Worm (Caenorhabditis elegans) whole organism, early embryonic: ENCODE results near the gene C54C6.4.

Experiments used
- F13C5.2 ChIP-seq: sonication (generic microtip); optimal IDR thresholded peaks from 2 replicates; lab custom pipeline; 2017; ENCODE audit warnings: mild to moderate bottlenecking, missing genetic modification characterization, inconsistent platforms, missing compliant biosample characterization
- aly-1 ChIP-seq: sonication (generic microtip); optimal IDR thresholded peaks from 2 replicates; lab custom pipeline; 2016; ENCODE audit warnings: missing genetic modification characterization, missing compliant biosample characterization
- ama-1 ChIP-seq: fragments of 150-350 bp; optimal IDR thresholded peaks from 2 replicates; lab custom pipeline; 2014
- ceh-13 ChIP-seq: fragments of 200-800 bp; sonication (Bioruptor generic); optimal IDR thresholded peaks from 2 replicates; lab custom pipeline; 2018; ENCODE audit warnings: mild to moderate bottlenecking, missing genetic modification characterization, missing compliant biosample characterization
- ceh-36 ChIP-seq: sonication (generic microtip); optimal IDR thresholded peaks from 2 replicates; lab custom pipeline; 2016; ENCODE audit warnings: missing genetic modification characterization, inconsistent platforms, missing compliant biosample characterization
- ets-7 ChIP-seq: sonication (generic microtip); optimal IDR thresholded peaks from 2 replicates; lab custom pipeline; 2016; ENCODE audit warnings: missing genotype, missing genetic modification characterization, missing compliant biosample characterization
- flt-1 ChIP-seq: fragments of 200-800 bp; sonication (Bioruptor generic); IDR thresholded peaks from 2 replicates; pipeline ENCODE4 v1.3.6; 2022; ENCODE audit warnings: missing genetic modification characterization, missing compliant biosample characterization
- hmg-4 ChIP-seq: fragments of 200-800 bp; sonication (Bioruptor generic); optimal IDR thresholded peaks from 2 replicates; lab custom pipeline; 2018; ENCODE audit warnings: mild to moderate bottlenecking, missing genetic modification characterization, missing compliant biosample characterization
- hnd-1 ChIP-seq: sonication (generic microtip); optimal IDR thresholded peaks from 2 replicates; lab custom pipeline; 2016; ENCODE audit warnings: missing genetic modification characterization, missing compliant biosample characterization
- pes-1 ChIP-seq: fragments of 200-800 bp; sonication (Bioruptor generic); IDR thresholded peaks from 2 replicates; pipeline ENCODE4 v1.3.6; 2022; ENCODE audit warnings: missing genetic modification reagents, missing genetic modification characterization, missing compliant biosample characterization
- scrt-1 ChIP-seq: fragments of 200-800 bp; sonication (Bioruptor generic); IDR thresholded peaks from 2 replicates; pipeline ENCODE4 v1.3.6; 2022; ENCODE audit warnings: missing genetic modification characterization, missing compliant biosample characterization
- sea-1 ChIP-seq: fragments of 200-800 bp; sonication (Bioruptor generic); conservative IDR thresholded peaks from 2 replicates; pipeline ENCODE4 v1.3.6; 2022; ENCODE audit warnings: missing genetic modification characterization, missing compliant biosample characterization
- tbx-37 ChIP-seq: fragments of 200-800 bp; sonication (Bioruptor generic); conservative IDR thresholded peaks from 2 replicates; pipeline ENCODE4 v1.3.6; 2022; ENCODE audit warnings: missing genetic modification reagents, missing genetic modification characterization, missing compliant biosample characterization
- tra-4 ChIP-seq: sonication (generic microtip); optimal IDR thresholded peaks from 2 replicates; lab custom pipeline; 2017; ENCODE audit warnings: missing genetic modification characterization, missing compliant biosample characterization

DNA sequence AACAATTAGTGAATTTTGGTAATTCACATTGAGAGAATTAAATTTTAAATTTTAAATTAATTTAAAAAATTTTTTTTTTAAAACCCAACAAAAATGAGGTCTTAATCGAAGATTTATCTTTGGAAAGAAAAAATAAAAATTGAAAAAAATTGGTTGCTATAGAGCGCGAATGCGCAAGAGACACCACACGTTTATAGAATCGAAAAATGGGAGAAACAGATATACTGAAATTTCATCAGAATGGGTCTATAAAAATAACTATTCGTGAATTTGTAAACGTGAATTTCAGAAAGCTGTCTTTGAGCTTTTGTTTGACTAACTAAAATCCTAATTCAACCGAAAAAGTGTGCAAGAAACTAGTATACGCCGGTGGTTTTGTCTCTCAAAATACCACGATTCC, 13.0 kb upstream of the C54C6.4 start:
- no peak for TF ChIP-seq hnd-1 (tag; lab: Kevin White, UChicago)
- TF ChIP-seq ets-7, result no peak
- TF ChIP-seq flt-1 (GFP tag; lab: Robert Waterston, UW), result no peak
- no peak for TF ChIP-seq ceh-36 (tag; lab: Kevin White, UChicago)
- no peak for TF ChIP-seq hmg-4 (GFP tag; lab: Kevin White, UChicago)
- no peak for TF ChIP-seq F13C5.2
- no peak for TF ChIP-seq ama-1 (lab: Kevin White, UChicago)
- TF ChIP-seq pes-1 (GFP tag; lab: Robert Waterston, UW), result peak; percentile 70
- TF ChIP-seq sea-1 (GFP tag; lab: Robert Waterston, UW), result no peak
- no peak for TF ChIP-seq ceh-13
- no peak for TF ChIP-seq scrt-1 (GFP tag; lab: Robert Waterston, UW)
- TF ChIP-seq tbx-37, result 0 out of 2 replicates have a peak, but pooled peaks have one; percentile 24
- TF ChIP-seq tra-4 (tag; lab: Kevin White, UChicago), result no peak
- no peak for TF ChIP-seq aly-1 (tag; lab: Kevin White, UChicago)
